Worm (Caenorhabditis elegans) whole organism, early embryonic: ENCODE measurements around the gene ceh-62.

Experiments
- B0310.2 ChIP-seq: sonication (generic microtip); optimal IDR thresholded peaks from 2 replicates; lab custom pipeline; 2016; ENCODE audit warnings: mild to moderate bottlenecking, missing genetic modification characterization, missing compliant biosample characterization
- ama-1 ChIP-seq: fragments of 150-350 bp; optimal IDR thresholded peaks from 2 replicates; lab custom pipeline; 2014
- ceh-13 ChIP-seq: fragments of 200-800 bp; sonication (Bioruptor generic); optimal IDR thresholded peaks from 2 replicates; lab custom pipeline; 2018; ENCODE audit warnings: mild to moderate bottlenecking, missing genetic modification characterization, missing compliant biosample characterization
- ceh-36 ChIP-seq: sonication (generic microtip); optimal IDR thresholded peaks from 2 replicates; lab custom pipeline; 2016; ENCODE audit warnings: missing genetic modification characterization, inconsistent platforms, missing compliant biosample characterization
- flt-1 ChIP-seq: fragments of 200-800 bp; sonication (Bioruptor generic); IDR thresholded peaks from 2 replicates; pipeline ENCODE4 v1.3.6; 2022; ENCODE audit warnings: missing genetic modification characterization, missing compliant biosample characterization
- hmbx-1 ChIP-seq: sonication (generic microtip); optimal IDR thresholded peaks from 2 replicates; lab custom pipeline; 2016; ENCODE audit warnings: mild to moderate bottlenecking, missing genetic modification characterization, missing compliant biosample characterization
- hmg-4 ChIP-seq: fragments of 200-800 bp; sonication (Bioruptor generic); optimal IDR thresholded peaks from 2 replicates; lab custom pipeline; 2018; ENCODE audit warnings: mild to moderate bottlenecking, missing genetic modification characterization, missing compliant biosample characterization
- hnd-1 ChIP-seq: sonication (generic microtip); optimal IDR thresholded peaks from 2 replicates; lab custom pipeline; 2016; ENCODE audit warnings: missing genetic modification characterization, missing compliant biosample characterization
- pes-1 ChIP-seq: fragments of 200-800 bp; sonication (Bioruptor generic); IDR thresholded peaks from 2 replicates; pipeline ENCODE4 v1.3.6; 2022; ENCODE audit warnings: missing genetic modification reagents, missing genetic modification characterization, missing compliant biosample characterization
- scrt-1 ChIP-seq: fragments of 200-800 bp; sonication (Bioruptor generic); IDR thresholded peaks from 2 replicates; pipeline ENCODE4 v1.3.6; 2022; ENCODE audit warnings: missing genetic modification characterization, missing compliant biosample characterization
- sea-1 ChIP-seq: fragments of 200-800 bp; sonication (Bioruptor generic); conservative IDR thresholded peaks from 2 replicates; pipeline ENCODE4 v1.3.6; 2022; ENCODE audit warnings: missing genetic modification characterization, missing compliant biosample characterization
- tbx-11 ChIP-seq: fragments of 200-800 bp; sonication (Bioruptor generic); IDR thresholded peaks from 2 replicates; pipeline ENCODE4 v1.3.6; 2022; ENCODE audit warnings: missing genetic modification characterization, missing compliant biosample characterization
- tbx-37 ChIP-seq: fragments of 200-800 bp; sonication (Bioruptor generic); conservative IDR thresholded peaks from 2 replicates; pipeline ENCODE4 v1.3.6; 2022; ENCODE audit warnings: missing genetic modification reagents, missing genetic modification characterization, missing compliant biosample characterization
- tra-4 ChIP-seq: sonication (generic microtip); optimal IDR thresholded peaks from 2 replicates; lab custom pipeline; 2017; ENCODE audit warnings: missing genetic modification characterization, missing compliant biosample characterization

DNA sequence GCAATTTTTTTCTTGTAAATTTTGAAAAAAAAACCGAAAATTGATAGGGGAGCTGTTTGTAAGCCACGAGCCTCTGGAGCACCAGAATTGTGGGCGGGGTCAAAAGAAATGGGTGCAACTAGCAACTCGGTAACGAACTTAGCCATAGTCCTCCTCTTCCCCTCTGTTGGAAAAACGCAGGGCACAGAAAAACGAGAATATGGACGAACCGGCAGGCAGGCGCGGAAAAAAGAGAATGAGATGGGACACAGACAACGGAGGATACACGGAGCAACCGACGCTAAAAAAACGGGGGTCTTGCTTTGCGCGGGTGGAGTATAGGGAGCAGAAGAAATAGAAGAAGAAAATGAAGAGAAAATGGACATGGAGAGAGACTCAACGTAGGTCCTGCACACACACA, 43.9 kb upstream of the ceh-62 start:
- TF ChIP-seq ceh-13 (GFP tag; lab: Kevin White, UChicago) (no peak), hnd-1 (tag; lab: Kevin White, UChicago) (no peak), tbx-37 (GFP tag; lab: Robert Waterston, UW) (no peak), ama-1 (lab: Kevin White, UChicago) (no peak), pes-1 (GFP tag; lab: Robert Waterston, UW) (no peak), tra-4 (no peak), flt-1 (GFP tag; lab: Robert Waterston, UW) (no peak), B0310.2 (no peak), hmg-4 (GFP tag; lab: Kevin White, UChicago) (no peak), scrt-1 (GFP tag; lab: Robert Waterston, UW) (no peak), hmbx-1 (no peak), tbx-11 (GFP tag; lab: Robert Waterston, UW) (no peak), sea-1 (no peak), ceh-36 (no peak)
